Worm (Caenorhabditis elegans) whole organism, L4/young adult: ENCODE results near the gene Y7A5A.10.

ENCODE experiments used
- W03F9.2 ChIP-seq: fragments of 150-350 bp; optimal IDR thresholded peaks from 2 replicates; lab custom pipeline; 2014; ENCODE audit warnings: missing biosample characterization, missing genetic modification characterization
- dao-5 ChIP-seq: sonication (generic microtip); optimal IDR thresholded peaks from 2 replicates; lab custom pipeline; 2016; ENCODE audit warnings: missing genotype, missing genetic modification characterization, moderate library complexity, missing compliant biosample characterization
- him-1 ChIP-seq: sonication (generic microtip); optimal IDR thresholded peaks from 2 replicates; lab custom pipeline; 2016; ENCODE audit warnings: missing genotype, missing genetic modification reagents, missing genetic modification characterization, missing compliant biosample characterization

- TF ChIP-seq him-1 (tag; lab: Kevin White, UChicago) (no peak), W03F9.2 (no peak), dao-5 (no peak)
These were observed at the start of gene Y7A5A.10 for ce11 chrX:15794977-15795376.
